Worm (Caenorhabditis elegans) whole organism, L1 larva: ENCODE data around the gene Y7A9A.1.

Source experiments
- blmp-1 ChIP-seq: fragments of 150-350 bp; optimal IDR thresholded peaks from 2 replicates; lab custom pipeline; 2014; ENCODE audit warnings: missing biosample characterization, missing genetic modification characterization
- ceh-82 ChIP-seq, 3 experiments: fragments of 150-350 bp in 1 of 3; sonication (generic microtip) in 2 of 3; optimal IDR thresholded peaks; 2 replicates each; lab custom pipeline; 2014 to 2017; ENCODE audit warnings: missing biosample characterization in 3 of 3, missing genetic modification characterization in 3 of 3
- efl-3 ChIP-seq: fragments of 200-800 bp; sonication (Bioruptor generic); optimal IDR thresholded peaks from 2 replicates; lab custom pipeline; 2018; ENCODE audit warnings: mild to moderate bottlenecking, missing genetic modification characterization, missing compliant biosample characterization
- egl-13 ChIP-seq: sonication (generic microtip); optimal IDR thresholded peaks from 2 replicates; lab custom pipeline; 2016; ENCODE audit warnings: missing genotype, missing genetic modification reagents, missing genetic modification characterization, missing compliant biosample characterization
- egl-27 ChIP-seq, 2 experiments: fragments of 150-350 bp in 1 of 2; sonication (generic microtip); optimal IDR thresholded peaks; 3 replicates each; lab custom pipeline; 2017 to 2018; ENCODE audit warnings: missing biosample characterization in 2 of 2, missing genetic modification characterization in 2 of 2, missing genetic modification reagents in 2 of 2
- mef-2 ChIP-seq: fragments of 150-350 bp; optimal IDR thresholded peaks from 2 replicates; lab custom pipeline; 2014; ENCODE audit warnings: missing biosample characterization, missing genetic modification characterization
- nhr-12 ChIP-seq: sonication (generic microtip); optimal IDR thresholded peaks from 2 replicates; lab custom pipeline; 2017; ENCODE audit warnings: missing biosample characterization, missing genetic modification characterization
- nhr-237 ChIP-seq: fragments of 150-350 bp; optimal IDR thresholded peaks from 2 replicates; lab custom pipeline; 2014; ENCODE audit warnings: missing biosample characterization, missing genetic modification characterization
- pqm-1 ChIP-seq: sonication (generic microtip); optimal IDR thresholded peaks from 3 replicates; lab custom pipeline; 2017; ENCODE audit warnings: missing biosample characterization, missing genetic modification characterization
- snpc-4 ChIP-seq: fragments of 150-350 bp; optimal IDR thresholded peaks from 2 replicates; lab custom pipeline; 2014; ENCODE audit warnings: missing biosample characterization, missing genetic modification characterization

DNA sequence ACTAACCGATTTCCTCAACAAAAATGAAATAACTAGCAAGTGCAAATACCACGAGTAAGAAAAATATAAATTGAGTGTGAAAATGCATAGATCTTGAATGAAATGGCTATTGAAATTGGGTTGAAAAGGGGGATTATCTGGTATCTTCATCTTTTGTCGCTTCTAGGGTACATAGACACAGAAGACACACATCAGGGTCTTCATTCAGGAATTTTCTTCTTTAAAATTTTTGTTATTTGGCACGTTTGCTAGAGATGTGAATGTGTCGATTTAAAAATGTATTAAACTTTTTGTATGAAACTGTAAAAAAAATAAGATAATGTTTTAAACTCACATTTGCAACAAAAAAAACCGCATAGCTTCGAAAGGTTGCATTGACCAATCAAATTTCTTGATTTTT, 49.8 kb upstream of the Y7A9A.1 start, which contains the start of gene Y105C5B.25:
- TF ChIP-seq efl-3: no peak
- no peak for TF ChIP-seq pqm-1
- no peak for TF ChIP-seq snpc-4
- TF ChIP-seq blmp-1: no peak
- TF ChIP-seq egl-13 (tag; lab: Kevin White, UChicago): no peak
- TF ChIP-seq nhr-12: no peak
- no peak for TF ChIP-seq nhr-237 (tag; lab: Kevin White, UChicago)
- TF ChIP-seq egl-27 (tag; optimal IDR thresholded peaks at IDR 0.05; lab: Kevin White, UChicago): no peak
- TF ChIP-seq mef-2 (tag; lab: Kevin White, UChicago): no peak
- no peak for TF ChIP-seq ceh-82 (tag; optimal IDR thresholded peaks at IDR 0.05; lab: Kevin White, UChicago)
